Fruit fly (Drosophila melanogaster) whole organism, adult: ENCODE data around the gene wol.

Experiments
- CG14711 ChIP-seq: fragments of 200-800 bp; sonication (Bioruptor generic); optimal IDR thresholded peaks from 2 replicates; lab custom pipeline; 2018; ENCODE audit warnings: missing biosample characterization, mild to moderate bottlenecking, missing genetic modification characterization, moderate library complexity
- CG1620 ChIP-seq: fragments of 200-800 bp; sonication (Bioruptor generic); optimal IDR thresholded peaks from 2 replicates; lab custom pipeline; 2016; ENCODE audit warnings: missing biosample characterization, missing genetic modification characterization
- CG5204 ChIP-seq: fragments of 200-800 bp; sonication (Bioruptor generic); optimal IDR thresholded peaks from 2 replicates; lab custom pipeline; 2016; ENCODE audit warnings: missing biosample characterization, missing genetic modification characterization
- CG7045 ChIP-seq: fragments of 200-800 bp; sonication (Bioruptor generic); optimal IDR thresholded peaks from 2 replicates; lab custom pipeline; 2017; ENCODE audit warnings: missing biosample characterization, mild to moderate bottlenecking, missing genetic modification characterization
- Clk ChIP-seq: fragments of 200-800 bp; sonication (Bioruptor generic); optimal IDR thresholded peaks from 2 replicates; lab custom pipeline; 2017; ENCODE audit warnings: missing biosample characterization, missing genetic modification characterization
- bab1 ChIP-seq: fragments of 200-800 bp; sonication (Bioruptor generic); optimal IDR thresholded peaks from 3 replicates; lab custom pipeline; 2019; ENCODE audit warnings: missing biosample characterization, mild to moderate bottlenecking, missing genetic modification characterization, moderate library complexity
- cic ChIP-seq: fragments of 200-800 bp; sonication (Bioruptor generic); optimal IDR thresholded peaks from 2 replicates; lab custom pipeline; 2017; ENCODE audit warnings: missing biosample characterization, mild to moderate bottlenecking, missing genetic modification characterization, moderate library complexity
- cnc ChIP-seq, 2 experiments: fragments of >200 bp; optimal IDR thresholded peaks; 2 replicates each; lab custom pipeline; 2017
- kay ChIP-seq: fragments of 200-800 bp; sonication (Bioruptor generic); peaks from one replicate; lab custom pipeline; 2016; ENCODE audit warnings: missing biosample characterization, missing genetic modification characterization, borderline replicate concordance
- ovo ChIP-seq: fragments of 200-800 bp; sonication (Bioruptor generic); optimal IDR thresholded peaks from 2 replicates; lab custom pipeline; 2016; ENCODE audit warnings: missing biosample characterization, missing genetic modification characterization
- pad ChIP-seq: fragments of 200-800 bp; sonication (Bioruptor generic); optimal IDR thresholded peaks from 3 replicates; lab custom pipeline; 2017; ENCODE audit warnings: missing biosample characterization, missing genetic modification characterization, mild to moderate bottlenecking, moderate library complexity, missing genetic modification reagents
- toe ChIP-seq: fragments of 200-800 bp; sonication (Bioruptor generic); optimal IDR thresholded peaks from 2 replicates; lab custom pipeline; 2016; ENCODE audit warnings: missing biosample characterization, missing genetic modification characterization

dm6 chr2L:8276287-8276686, 26.5 kb downstream of the wol start:
- TF ChIP-seq CG14711 = no peak
- TF ChIP-seq CG5204 = no peak
- TF ChIP-seq ovo = no peak
- no peak for TF ChIP-seq cnc (optimal IDR thresholded peaks at IDR 0.05; lab: Kevin White, UChicago)
- no peak for TF ChIP-seq cic (GFP tag; lab: Kevin White, UChicago)
- TF ChIP-seq toe (GFP tag; lab: Kevin White, UChicago) = no peak
- TF ChIP-seq CG1620 (GFP tag; lab: Kevin White, UChicago) = no peak
- TF ChIP-seq CG7045 (GFP tag; lab: Kevin White, UChicago) = no peak
- no peak for TF ChIP-seq bab1 (GFP tag; lab: Kevin White, UChicago)
- no peak for TF ChIP-seq pad (GFP tag; lab: Kevin White, UChicago)
- no peak for TF ChIP-seq Clk
- TF ChIP-seq kay (GFP tag; lab: Kevin White, UChicago) = no peak
